Fruit fly (Drosophila melanogaster) whole organism, larva: ENCODE results near the gene CG13042.

ENCODE experiments used
- noc ChIP-seq: fragments of 200-800 bp; sonication (Bioruptor generic); optimal IDR thresholded peaks from 3 replicates; lab custom pipeline; 2019; ENCODE audit warnings: missing biosample characterization, mild to moderate bottlenecking, missing genetic modification characterization, moderate library complexity

CG13042 gene

DNA sequence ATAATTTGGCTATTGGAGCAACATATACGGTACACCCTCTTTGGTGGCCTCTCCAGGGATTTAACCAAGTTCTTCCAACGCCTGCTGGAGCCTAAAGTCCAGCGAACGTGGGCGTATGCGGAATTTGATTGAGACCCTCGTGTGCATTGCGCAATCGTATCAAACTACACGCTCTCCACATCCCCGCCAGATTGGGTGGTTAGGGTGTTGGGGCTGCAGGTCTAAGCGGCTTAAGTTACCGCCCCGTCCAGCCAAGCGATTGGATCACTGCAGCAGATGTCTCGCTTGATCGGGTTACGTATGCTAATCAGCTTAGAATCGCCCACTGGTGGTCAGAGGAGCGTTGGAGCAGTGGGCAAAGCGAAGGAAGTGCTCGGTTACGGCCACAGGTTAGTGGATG is 22.5 kb upstream of the CG13042 start, which contains the start of gene CG33060:
TSS of gene CG33060 (plus strand) at position 301 of the 400 bp plus-strand sequence.
- TF ChIP-seq noc = no peak

DNA sequence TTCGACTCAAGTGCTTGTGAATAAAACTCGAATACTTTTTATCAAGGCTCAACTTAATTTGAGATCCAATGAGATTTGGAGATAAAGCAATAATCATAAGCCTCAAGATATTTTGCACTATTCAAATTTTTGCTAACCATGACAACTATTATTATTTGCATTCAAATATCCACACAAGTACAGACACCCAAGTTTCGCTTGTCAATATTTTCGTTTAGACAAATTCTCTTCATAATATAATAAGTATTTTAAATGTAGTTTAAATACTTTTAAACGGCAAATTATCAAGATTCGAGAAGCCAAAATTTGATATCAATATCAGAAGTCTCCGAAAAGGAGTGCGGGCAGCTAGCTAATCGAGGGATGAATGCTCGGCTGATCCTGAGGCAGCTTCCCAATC is 21.2 kb upstream of the CG13042 start, which contains the start of gene CG33061:
TSS of gene CG33061 (plus strand) at position 301 of the 400 bp plus-strand sequence.
- no peak for TF ChIP-seq noc

DNA sequence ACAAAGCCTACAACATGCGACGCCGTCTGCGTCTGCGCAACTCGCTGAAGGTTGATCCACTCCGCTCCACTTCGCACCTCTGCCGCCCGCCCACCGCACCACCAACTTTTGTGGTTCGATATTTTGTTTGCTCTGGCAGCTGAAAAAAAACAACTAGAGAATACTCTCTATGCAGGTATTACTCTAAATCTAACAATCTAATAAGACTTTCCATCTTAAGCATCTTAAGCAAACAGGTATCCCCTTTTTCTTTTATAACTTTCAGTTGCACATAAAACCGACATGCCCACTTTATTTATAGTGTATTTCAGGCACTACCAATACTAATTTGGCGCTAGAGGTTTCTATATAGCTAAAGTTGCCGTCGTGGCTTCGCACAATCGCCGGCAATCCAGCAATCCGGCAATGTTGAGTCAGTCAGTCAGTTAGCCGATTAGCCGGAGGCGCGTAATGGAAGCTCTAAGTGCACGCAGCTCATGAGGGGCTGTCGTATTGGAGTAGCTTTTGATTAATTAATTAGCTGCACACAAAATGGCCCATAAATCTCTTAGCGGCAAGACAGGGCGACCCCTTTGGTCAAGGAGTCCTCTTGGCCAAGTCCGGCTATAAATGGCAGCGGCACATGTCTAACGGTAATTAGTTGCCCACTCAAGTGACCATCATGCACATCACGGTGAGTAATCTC is 20.1 kb upstream of the CG13042 start, which contains the start of gene CG13058:
TSS of gene CG13058 (plus strand) at position 635 of the 685 bp plus-strand sequence.
- TF ChIP-seq noc = peak; percentile 75

DNA sequence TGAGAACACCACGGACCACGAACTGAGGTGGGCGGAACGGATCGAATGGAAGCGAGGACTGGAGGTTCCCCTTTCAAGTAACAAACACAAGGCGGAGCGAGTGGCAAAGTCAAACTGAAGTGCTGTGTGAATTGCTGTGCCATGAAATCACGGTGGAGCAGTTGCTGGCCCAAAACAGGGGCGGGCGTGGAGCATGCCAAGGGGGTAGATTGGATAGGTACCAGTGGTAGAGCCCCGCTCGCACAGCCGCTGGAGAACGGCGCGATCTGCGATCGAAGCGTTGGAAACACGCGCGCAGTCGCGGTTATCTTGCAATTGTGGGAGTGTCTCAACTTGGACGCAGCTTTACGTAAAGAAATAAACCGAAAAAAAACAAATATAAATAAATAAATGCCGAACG is 19.5 kb upstream of the CG13042 start, which contains the start of gene CG13038:
TSS of gene CG13038 (minus strand) at position 118 of the 400 bp plus-strand sequence.
- TF ChIP-seq noc = no peak

DNA sequence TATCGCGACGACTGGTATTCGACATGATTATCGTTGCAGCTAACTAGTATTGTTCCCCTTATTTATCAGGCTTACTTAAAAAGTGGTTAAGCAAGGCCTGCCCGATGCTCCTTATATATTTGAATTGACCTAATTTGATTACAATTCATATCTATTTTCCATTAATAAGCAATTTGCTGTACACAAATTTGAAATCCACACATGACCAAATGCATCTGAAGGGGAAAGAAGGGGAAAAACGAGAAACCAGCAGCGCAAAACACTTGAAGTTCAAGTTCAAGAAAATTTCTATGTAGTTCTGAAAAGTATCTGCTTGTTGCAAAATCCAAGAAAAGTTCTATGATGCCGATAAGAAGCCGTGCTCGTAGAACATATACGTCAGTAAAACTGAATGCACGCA is 18.4 kb upstream of the CG13042 start, which contains the start of the genes CG13040 and CG13039:
TSS of gene CG13040 (minus strand) at position 101 of the 400 bp plus-strand sequence.
TSS of gene CG13039 (minus strand) at position 106 of the 400 bp plus-strand sequence.
- TF ChIP-seq noc = no peak

DNA sequence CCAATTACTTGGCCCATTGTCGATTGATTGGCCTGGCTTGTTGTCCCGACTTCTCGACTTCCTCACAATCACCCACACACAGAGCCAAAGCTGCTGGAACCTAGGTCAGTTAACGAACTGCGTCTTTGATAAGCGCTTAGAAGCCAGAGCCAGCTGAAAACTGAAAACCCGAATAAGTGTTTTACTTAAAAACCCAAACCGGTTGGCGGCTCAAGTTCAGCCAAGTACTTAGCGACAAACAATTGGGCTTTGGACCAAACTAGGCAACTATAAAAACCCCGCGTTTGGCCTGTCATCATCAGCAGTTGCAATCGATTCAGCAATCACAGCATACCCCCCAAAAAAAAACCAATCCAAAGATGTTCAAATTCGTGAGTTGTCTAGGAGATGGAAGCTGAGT is 15.1 kb upstream of the CG13042 start, which contains the start of gene CG13059:
TSS of gene CG13059 (plus strand) at position 301 of the 400 bp plus-strand sequence.
- TF ChIP-seq noc = no peak

DNA sequence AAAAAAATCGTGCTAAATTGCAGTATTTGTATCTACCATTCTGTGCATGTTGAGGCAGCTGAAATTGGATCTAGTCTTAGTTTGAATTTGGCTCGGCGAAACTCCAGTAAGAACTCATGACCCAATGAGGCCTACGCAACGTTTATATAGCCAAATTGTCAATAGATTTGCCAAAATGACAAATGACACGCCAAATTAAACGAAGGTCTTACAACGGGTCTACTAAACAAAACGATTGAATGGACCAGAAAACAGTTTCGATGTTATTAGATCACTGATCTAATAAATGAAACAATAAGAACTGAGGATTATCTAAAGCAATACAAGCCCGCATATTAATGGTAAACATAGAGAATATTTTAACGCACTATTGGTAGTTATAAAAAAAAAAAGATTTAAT is 12.9 kb upstream of the CG13042 start, which contains the start of gene CG42718:
TSS of gene CG42718 (minus strand) at position 101 of the 400 bp plus-strand sequence.
- no peak for TF ChIP-seq noc

DNA sequence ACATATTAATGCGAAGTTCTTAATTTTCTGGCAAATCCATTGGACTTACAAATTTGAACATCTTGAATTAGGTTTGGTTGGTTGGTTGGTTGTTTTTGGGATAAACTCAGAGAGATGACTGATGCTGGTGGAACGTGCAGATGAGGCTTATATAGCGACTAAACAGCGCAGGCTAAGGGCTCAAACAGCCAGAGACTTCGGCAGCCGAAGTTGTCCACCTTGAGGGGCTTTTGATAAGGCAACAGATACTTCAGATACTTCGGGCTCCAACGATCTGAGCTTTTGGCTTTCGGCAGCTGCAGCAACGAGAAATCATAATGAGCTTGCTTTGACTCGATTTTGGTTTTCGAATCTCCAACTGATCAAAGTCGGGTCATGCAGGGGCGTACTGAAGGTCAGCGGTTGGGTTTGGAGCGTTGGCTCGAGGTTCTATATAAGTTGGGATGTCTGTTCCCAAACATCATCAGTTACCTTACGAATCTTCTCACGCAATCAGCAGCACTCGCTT is 11.2 kb upstream of the CG13042 start, which contains the start of the genes CG13041 and CG13060:
TSS of gene CG13041 (minus strand) at position 128 of the 508 bp plus-strand sequence.
TSS of gene CG13060 (plus strand) at position 458 of the 508 bp plus-strand sequence.
- no peak for TF ChIP-seq noc

DNA sequence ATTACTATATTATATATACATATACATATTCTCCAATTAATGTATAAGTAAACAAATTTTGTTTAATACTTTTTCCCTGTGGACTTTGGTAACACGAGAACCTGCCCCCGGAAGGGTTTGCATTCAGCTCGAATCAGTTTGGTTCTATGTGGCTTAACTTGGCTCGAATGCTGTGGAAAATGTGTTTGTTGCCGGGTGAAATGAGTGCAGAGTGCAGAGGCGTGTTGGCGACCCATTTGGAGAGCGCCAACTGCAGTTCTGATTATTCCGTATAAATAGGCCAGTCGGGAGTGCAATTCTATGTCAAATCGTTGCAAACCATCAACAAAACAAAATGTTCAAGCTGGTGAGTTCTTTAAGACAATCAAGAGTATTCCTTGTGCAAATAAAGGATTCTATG is 9.4 kb upstream of the CG13042 start, which contains the start of gene Nplp3:
TSS of gene Nplp3 (plus strand) at position 301 of the 400 bp plus-strand sequence.
- no peak for TF ChIP-seq noc

DNA sequence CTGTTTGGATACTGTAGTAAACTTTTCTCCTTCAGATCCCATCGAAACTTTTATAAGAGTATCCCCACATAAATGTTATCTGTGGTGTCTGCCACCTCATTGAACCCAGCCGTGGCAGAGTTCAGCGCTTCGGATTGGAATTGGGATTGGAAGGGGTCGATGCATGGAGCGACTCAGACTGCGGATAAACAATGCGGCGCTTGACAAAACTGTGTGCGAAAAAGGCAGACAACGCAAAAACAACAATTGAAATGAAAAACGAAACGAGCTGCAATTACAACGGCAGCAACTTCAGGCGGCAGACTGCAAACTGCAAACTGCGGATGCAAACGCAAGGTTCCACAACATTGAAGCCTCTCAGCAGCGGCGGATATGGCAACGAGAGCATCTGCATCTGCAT is 5.7 kb upstream of the CG13042 start, which contains the start of gene CG13062:
TSS of gene CG13062 (plus strand) at position 301 of the 400 bp plus-strand sequence.
- no peak for TF ChIP-seq noc

DNA sequence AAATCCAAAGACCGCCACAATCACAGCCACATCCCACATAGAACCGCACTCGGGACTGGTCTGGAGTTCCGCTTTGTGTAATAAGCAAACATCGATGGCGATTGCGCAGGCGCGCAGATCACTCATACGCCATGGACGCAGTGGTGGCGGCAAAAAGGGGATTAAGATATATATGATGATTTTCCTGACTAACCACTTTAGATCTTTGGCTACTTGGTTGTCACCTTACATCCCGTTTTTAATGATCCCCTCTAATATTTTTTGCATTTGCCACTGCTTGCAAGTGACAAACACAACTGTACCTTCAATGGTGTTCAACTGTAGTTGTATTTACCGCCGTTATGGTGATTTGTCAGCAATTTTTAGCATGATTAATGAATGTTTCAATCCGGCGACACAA is 1.7 kb upstream of the CG13042 start:
- TF ChIP-seq noc = peak; percentile 61

DNA sequence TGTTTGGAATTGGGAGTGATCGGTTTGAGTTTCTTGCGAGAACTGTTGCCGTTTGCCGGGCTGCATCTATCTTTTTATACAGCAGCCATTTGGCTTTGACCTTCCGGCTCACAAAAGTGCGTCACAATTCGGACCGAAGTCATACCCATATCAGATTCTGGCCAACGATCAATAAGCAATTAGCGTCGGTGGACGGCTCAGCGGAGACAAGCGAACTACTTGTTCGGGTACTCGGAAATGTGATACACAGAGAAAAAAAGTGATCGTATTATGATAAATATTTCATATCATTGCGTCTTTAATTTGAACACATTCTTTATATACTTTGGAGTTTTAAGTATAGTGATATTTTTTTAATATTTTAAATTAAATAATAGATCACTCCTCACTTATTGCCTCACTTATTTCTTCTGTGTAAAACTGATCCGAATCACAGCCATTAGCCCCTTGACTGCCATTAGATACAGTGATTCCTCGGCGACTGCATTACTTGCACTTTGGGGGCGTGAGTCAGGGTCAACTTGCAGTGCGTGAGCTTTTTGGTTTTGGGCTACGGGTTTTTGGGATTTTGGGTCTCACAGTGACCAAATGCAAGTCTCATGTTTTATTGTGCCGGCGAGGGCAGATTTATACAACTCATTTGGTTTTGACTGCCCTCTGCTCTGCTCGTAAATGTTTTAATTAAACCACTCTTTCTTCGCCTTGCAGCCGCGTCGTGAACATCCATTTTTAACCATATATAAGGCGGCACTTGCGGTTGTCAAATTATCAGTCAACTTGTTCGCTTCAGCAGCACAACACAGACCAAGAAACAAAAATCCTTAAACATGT is 2.2 kb downstream of the CG13042 start, which contains the start of the genes CG13043 and CG13063:
TSS of gene CG13043 (minus strand) at position 51 of the 831 bp plus-strand sequence.
TSS of gene CG13063 (plus strand) at position 781 of the 831 bp plus-strand sequence.
- TF ChIP-seq noc = no peak

DNA sequence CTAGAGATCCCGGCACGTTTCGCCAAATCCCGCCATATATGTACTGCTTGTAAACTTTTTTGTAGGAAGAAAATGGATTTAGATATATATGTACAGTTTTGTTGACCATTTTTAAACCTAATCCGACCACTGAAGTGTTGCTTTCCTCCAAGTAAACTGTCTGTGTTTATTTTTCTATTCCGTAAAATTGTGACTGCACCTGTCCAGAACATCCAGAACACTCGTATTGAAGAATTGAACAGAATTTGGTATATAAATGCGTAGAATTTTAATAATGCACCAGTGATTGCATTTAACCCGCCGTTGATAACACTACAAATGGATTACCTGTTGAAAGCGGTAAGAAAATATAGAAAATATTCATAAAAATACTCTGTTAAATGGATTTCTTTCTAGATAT is 4.3 kb downstream of the CG13042 start, which contains the start of gene CG43249:
TSS of gene CG43249 (plus strand) at position 301 of the 400 bp plus-strand sequence.
- no peak for TF ChIP-seq noc

DNA sequence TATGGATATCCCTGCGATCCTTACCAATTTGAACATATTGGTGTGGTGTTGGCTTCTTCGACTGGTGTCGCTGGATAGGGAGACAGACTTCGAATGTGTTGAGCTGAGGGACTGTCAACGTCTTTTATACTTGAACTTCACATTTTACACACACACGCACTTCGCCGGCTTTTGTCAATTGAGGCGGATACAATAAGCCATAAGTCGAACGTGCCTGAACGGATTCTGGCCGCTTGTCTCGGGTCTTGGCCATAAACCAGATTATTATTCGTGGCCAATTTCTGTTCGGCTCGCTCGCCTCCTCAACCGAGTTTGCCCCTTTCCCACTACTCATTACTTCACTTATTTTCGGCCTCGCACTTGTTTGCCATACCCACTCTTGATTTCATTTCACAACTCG is 5.2 kb downstream of the CG13042 start, which contains the start of gene CG13044:
TSS of gene CG13044 (minus strand) at position 101 of the 400 bp plus-strand sequence.
- TF ChIP-seq noc = no peak

DNA sequence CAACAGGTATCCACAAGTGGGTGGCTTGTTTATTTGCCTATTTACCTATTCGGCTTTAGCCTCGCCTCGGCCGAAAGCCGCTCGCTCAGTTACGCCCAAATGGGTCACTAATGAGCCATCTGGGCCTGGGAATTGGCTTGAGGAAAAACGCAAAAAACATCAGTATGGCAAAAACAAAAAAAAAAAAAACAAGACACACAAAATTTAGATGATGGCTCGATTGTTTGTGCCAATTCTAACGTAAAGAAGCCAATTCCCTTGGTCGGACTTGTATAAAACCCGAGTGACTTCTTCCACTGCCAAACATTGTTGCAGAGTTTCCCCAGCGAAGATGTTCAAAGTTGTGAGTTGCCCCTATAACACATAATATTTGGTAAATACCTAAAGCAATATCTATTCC is 7.1 kb downstream of the CG13042 start, which contains the start of gene CG4982:
TSS of gene CG4982 (plus strand) at position 301 of the 400 bp plus-strand sequence.
- TF ChIP-seq noc = no peak

DNA sequence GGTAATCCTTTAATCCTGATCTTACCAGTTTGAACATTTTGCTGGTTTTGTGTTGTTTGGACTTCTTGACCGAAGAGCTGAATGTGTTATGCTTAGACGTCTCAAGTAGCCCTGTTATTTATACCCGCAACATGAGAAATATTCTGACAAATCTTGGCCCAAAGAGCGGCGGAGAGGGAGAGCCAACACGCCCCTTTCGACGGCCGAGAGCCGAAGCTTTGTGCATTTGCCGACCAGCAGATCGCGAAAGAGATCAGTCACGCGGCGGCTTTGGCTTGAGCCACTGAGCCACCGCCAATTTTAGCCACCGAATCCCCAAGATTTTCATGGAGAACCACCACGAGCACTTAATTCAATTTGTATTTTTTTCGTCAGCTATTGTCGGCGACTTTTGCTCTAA is 12.8 kb downstream of the CG13042 start, which contains the start of gene CG4962:
TSS of gene CG4962 (minus strand) at position 101 of the 400 bp plus-strand sequence.
- no peak for TF ChIP-seq noc
